Worm (Caenorhabditis elegans) whole organism, dauer: ENCODE measurements around the gene sru-44.

ENCODE experiments used
- unc-62 ChIP-seq: sonication (generic microtip); optimal IDR thresholded peaks from 2 replicates; lab custom pipeline; 2017; ENCODE audit warnings: missing biosample characterization, missing genetic modification reagents, missing genetic modification characterization

sru-44 gene

ce11 chrV:16471995-16472563 is 4.3 kb upstream of the sru-44 start, which contains the start of gene srw-35:
Gene srw-35 (plus strand): TSS chrV:16472513.
- TF ChIP-seq unc-62 (GFP tag; lab: Kevin White, UChicago), result no peak

DNA sequence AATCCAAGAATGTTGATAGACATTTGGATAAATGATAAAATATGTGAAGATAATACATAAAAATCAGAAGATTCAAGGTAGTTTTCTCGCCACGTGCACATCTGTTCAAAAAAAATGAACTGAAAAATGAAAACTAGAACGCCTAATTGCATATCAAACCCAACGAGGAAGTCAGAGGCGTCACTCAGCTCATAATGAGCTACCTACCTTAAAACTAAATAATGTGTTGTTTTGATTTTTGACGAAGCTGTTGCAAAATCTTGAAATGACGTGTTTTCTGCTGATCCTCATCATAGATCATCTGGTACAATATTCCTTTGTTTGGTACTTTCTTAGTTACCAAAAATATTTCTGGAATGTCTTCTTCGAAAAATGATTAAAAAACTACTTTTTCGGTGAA is 3.2 kb upstream of the sru-44 start, which contains the start of gene srh-138:
TSS of gene srh-138 (minus strand) at position 101 of the 400 bp plus-strand sequence.
- TF ChIP-seq unc-62 (GFP tag; lab: Kevin White, UChicago), result no peak

DNA sequence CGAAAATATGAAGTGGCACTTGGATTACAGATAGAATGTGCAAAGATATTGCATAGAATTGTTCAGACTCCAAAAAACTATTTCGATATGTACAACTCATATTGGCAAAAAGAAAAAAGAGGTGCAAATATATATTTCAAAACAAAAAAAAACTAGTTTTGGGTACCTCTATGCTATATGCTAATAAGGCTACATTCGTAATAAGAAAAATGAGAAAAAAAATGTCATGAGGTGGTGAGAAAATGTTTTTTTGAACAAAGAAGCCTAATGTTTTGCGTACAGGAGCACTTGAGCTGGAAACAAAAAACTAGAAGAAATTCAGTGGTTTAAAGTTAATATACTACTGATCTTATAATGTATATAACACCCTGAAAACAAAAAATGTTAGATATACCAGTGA is 6.9 kb downstream of the sru-44 start, which contains the start of gene srh-142:
TSS of gene srh-142 (minus strand) at position 101 of the 400 bp plus-strand sequence.
- TF ChIP-seq unc-62 (GFP tag; lab: Kevin White, UChicago), result no peak

DNA sequence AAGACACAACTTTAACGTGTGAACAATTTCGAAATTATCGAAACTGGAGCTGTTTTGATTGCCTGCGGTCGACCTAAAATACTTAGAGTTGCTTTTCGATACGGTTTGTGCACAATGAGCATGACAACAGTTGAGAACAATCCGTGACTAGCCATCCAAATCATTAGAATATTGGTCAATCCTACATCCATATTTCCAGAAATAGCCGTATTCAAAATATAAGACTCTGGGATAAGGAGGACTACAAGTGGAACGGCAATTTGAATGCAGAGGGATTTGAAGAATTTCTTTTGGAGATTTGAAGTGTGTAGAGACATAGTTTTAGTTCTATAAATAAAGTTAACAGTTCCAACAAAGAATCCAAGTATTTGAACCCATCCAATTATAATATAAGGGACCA is 8.4 kb downstream of the sru-44 start:
- no peak for TF ChIP-seq unc-62 (GFP tag; lab: Kevin White, UChicago)

- TF ChIP-seq unc-62 (GFP tag; lab: Kevin White, UChicago), result no peak
These were observed 9.0 kb downstream of the sru-44 start, which contains the start of gene str-15 for ce11 chrV:16458714-16459113. Gene str-15 (minus strand): TSS chrV:16458814.

- TF ChIP-seq unc-62 (GFP tag; lab: Kevin White, UChicago), result no peak
These were observed 12.7 kb downstream of the sru-44 start, which contains the start of gene str-14 for ce11 chrV:16455065-16455464. Gene str-14 (minus strand): TSS chrV:16455165.

- no peak for TF ChIP-seq unc-62 (GFP tag; lab: Kevin White, UChicago)
These were observed 20.0 kb downstream of the sru-44 start, which contains the start of gene T08G3.13 for ce11 chrV:16447735-16448134. Gene T08G3.13 (plus strand): TSS chrV:16448035.

DNA sequence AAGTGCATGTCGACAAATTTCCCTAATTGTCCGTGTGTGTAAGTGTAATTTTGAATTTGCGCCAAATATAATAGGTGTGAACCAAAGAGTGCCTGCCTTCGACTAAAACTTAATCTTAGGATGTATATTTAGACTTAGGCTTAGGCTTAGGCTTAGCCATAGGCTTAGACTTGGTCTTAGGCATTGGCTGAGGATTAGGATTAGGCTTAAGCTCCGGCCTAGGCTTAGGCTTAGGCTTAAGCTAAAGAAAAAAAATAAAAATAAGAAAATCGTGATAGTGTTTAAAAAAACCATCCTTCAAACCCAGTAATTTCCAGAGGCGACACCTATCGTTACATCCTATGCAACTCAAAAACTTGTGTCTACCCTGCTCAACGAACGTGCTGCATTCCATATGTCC is 21.5 kb downstream of the sru-44 start:
- TF ChIP-seq unc-62 (GFP tag; lab: Kevin White, UChicago), result no peak

ce11 chrV:16445676-16446075 is 22.1 kb downstream of the sru-44 start, which contains the start of gene T08G3.6:
Gene T08G3.6 (plus strand): TSS chrV:16445976.
- TF ChIP-seq unc-62 (GFP tag; lab: Kevin White, UChicago), result no peak

DNA sequence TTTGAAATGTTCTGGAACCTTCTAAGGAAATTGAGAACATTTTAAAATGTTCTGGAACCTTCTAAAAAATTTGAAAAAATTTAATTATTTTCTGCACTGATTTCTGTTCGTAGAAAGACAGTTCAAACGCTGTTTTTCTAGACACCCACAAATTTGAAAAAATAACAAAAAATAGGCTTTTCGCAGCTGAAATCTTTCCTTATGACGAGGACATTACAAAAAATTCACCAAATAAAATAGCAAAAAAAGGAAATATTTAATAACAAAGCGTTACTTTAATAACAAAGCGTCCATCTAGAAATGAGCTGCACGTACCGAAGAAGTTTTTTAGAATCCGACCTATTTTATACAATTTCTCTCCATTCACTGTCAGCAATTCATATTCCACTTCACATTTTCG is 24.1 kb downstream of the sru-44 start, which contains the start of gene srh-141:
TSS of gene srh-141 (plus strand) at position 301 of the 400 bp plus-strand sequence.
- no peak for TF ChIP-seq unc-62 (GFP tag; lab: Kevin White, UChicago)

DNA sequence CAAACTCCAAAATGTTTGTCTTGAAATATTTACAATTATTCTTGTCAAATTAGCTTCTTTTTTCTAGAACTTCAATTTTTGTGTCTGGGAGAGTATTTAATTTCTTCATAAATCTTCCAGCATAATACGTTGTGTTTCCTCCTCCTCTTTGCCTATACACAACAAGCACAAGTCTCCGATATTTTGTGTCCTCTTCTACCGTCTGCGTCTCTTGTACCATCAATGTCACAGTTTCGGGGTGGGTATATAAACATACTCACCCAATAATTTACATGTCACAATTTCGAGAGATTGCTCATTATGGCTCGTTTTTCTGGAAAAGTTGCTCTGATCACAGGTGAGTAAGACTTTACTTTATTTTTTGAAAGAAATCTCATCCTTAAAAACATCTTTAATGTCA is 30.2 kb downstream of the sru-44 start, which contains the start of gene F26D2.15:
TSS of gene F26D2.15 (plus strand) at position 301 of the 400 bp plus-strand sequence.
- TF ChIP-seq unc-62 (GFP tag; lab: Kevin White, UChicago), result no peak

- TF ChIP-seq unc-62 (GFP tag; lab: Kevin White, UChicago), result no peak
These were observed 32.2 kb downstream of the sru-44 start, which contains the start of the genes F26D2.13 and F26D2.14 for ce11 chrV:16435510-16435909. Gene F26D2.13 (minus strand): TSS chrV:16435610. Gene F26D2.14 (plus strand): TSS chrV:16435855.

DNA sequence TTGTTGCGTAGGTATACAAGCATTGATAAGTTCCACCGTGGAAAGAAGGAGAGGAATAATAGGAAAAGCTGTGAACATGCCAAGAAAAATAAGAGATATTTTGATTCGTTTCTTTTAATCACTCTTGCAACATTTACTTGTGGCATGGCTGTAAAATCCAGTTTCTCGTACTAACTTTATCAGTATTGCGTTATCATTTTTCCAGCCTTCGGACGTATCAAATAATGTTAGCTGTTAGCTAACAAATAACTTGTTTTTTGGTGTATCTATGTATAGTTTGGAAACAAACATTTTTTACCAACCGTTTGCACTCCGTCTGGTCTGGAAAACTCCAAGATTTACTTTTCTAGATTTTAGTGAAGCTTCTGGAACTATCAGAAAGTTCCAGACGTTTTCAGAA is 34.3 kb downstream of the sru-44 start, which contains the start of gene clec-234:
TSS of gene clec-234 (minus strand) at position 101 of the 400 bp plus-strand sequence.
- TF ChIP-seq unc-62 (GFP tag; lab: Kevin White, UChicago), result no peak

DNA sequence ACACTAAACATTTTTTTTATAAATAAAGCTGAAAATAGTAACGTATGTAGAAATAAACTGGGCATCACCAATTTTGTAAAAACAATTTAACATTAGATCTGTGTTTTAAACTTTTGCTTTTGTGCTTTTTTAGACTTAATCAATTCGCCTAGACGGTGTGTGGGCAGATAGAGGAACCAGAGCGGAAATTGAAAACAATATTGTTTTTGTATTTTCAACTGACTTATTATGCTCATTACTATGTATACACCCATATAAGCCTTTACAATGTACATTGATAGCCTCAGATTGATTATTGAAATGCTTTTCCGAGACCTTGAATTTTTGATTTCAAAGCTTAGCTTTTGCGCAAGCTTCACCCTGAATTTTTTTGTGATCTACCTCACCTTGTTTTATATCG is 37.8 kb downstream of the sru-44 start, which contains the start of gene str-73:
TSS of gene str-73 (plus strand) at position 301 of the 400 bp plus-strand sequence.
- no peak for TF ChIP-seq unc-62 (GFP tag; lab: Kevin White, UChicago)

- no peak for TF ChIP-seq unc-62 (GFP tag; lab: Kevin White, UChicago)
These were observed 38.2 kb downstream of the sru-44 start, which contains the start of gene F26D2.10 for ce11 chrV:16429503-16429902. Gene F26D2.10 (minus strand): TSS chrV:16429603.

DNA sequence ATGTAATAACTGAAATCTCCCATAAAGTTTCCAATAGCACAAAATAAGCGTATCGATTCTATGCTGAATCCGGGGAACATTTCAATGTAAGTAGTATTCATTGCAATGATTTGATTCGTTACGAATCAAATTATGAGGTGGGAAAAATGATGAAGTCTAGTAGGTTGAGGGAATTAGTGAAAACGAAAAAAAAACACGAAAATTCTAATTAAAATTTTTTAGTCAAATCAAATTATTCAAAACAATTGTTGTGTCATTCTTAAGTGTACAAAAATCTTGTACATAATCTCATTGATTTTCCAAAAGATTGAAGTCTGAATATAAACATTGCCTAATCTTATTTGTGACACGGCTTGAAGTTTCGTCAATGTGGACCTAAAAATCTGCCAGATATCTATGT is 43.3 kb downstream of the sru-44 start, which contains the start of gene srw-29:
TSS of gene srw-29 (minus strand) at position 101 of the 400 bp plus-strand sequence.
- no peak for TF ChIP-seq unc-62 (GFP tag; lab: Kevin White, UChicago)
